Fruit fly (Drosophila melanogaster) whole organism, embryonic: ENCODE data around the gene cold.

ENCODE experiments used
- Atf3 ChIP-seq: fragments of 200-800 bp; sonication (Bioruptor generic); optimal IDR thresholded peaks from 3 replicates; lab custom pipeline; 2016; ENCODE audit warnings: missing biosample characterization, missing genetic modification characterization
- Bteb2 ChIP-seq: fragments of 200-800 bp; sonication (Bioruptor generic); optimal IDR thresholded peaks from 2 replicates; lab custom pipeline; 2016; ENCODE audit warnings: missing biosample characterization, missing genetic modification characterization
- CG10267 ChIP-seq: fragments of 200-800 bp; sonication (Bioruptor generic); optimal IDR thresholded peaks from 2 replicates; lab custom pipeline; 2018; ENCODE audit warnings: missing biosample characterization, mild to moderate bottlenecking, missing genetic modification characterization, moderate library complexity
- CG10979 ChIP-seq: fragments of 200-800 bp; sonication (Bioruptor generic); optimal IDR thresholded peaks from 2 replicates; lab custom pipeline; 2018; ENCODE audit warnings: missing biosample characterization, mild to moderate bottlenecking, missing genetic modification characterization, moderate library complexity
- CG11456 ChIP-seq: fragments of 200-800 bp; sonication (Bioruptor generic); IDR thresholded peaks from 3 replicates; pipeline ENCODE4 v1.3.6; 2022; ENCODE audit warnings: missing biosample characterization, missing genetic modification characterization
- CG12744 ChIP-seq: fragments of 200-800 bp; sonication (Bioruptor generic); optimal IDR thresholded peaks from 2 replicates; lab custom pipeline; 2016; ENCODE audit warnings: missing biosample characterization, missing genetic modification characterization
- CG14860 ChIP-seq: fragments of 200-800 bp; sonication (Bioruptor generic); IDR thresholded peaks from 3 replicates; pipeline ENCODE4 v1.3.6; 2022; ENCODE audit warnings: missing biosample characterization, missing genetic modification characterization; ENCODE audit not compliant: partially characterized antibody
- CG1603 ChIP-seq: fragments of 200-800 bp; sonication (Bioruptor generic); optimal IDR thresholded peaks from 2 replicates; lab custom pipeline; 2019; ENCODE audit warnings: missing biosample characterization, mild to moderate bottlenecking, missing genetic modification characterization, moderate library complexity
- CG1647 ChIP-seq: fragments of 200-800 bp; sonication (Bioruptor generic); optimal IDR thresholded peaks from 3 replicates; lab custom pipeline; 2016; ENCODE audit warnings: missing biosample characterization, missing genetic modification characterization
- CG17186 ChIP-seq: fragments of 200-800 bp; sonication (Bioruptor generic); optimal IDR thresholded peaks from 3 replicates; lab custom pipeline; 2017; ENCODE audit warnings: missing biosample characterization, missing genetic modification reagents, missing genetic modification characterization
- CG1792 ChIP-seq: fragments of 200-800 bp; sonication (Bioruptor generic); optimal IDR thresholded peaks from 2 replicates; lab custom pipeline; 2016; ENCODE audit warnings: missing biosample characterization, missing genetic modification characterization
- CG1832 ChIP-seq: fragments of 200-800 bp; sonication (Bioruptor generic); optimal IDR thresholded peaks from 2 replicates; lab custom pipeline; 2017; ENCODE audit warnings: missing biosample characterization, mild to moderate bottlenecking, missing genetic modification characterization, inconsistent platforms
- CG2116 ChIP-seq: fragments of 200-800 bp; sonication (Bioruptor generic); optimal IDR thresholded peaks from 3 replicates; lab custom pipeline; 2018; ENCODE audit warnings: missing biosample characterization, mild to moderate bottlenecking, missing genetic modification characterization
- CG2129 ChIP-seq: fragments of 200-800 bp; sonication (Bioruptor generic); IDR thresholded peaks from 2 replicates; pipeline ENCODE4 v1.3.6; 2022; ENCODE audit warnings: missing biosample characterization, missing genetic modification characterization; ENCODE audit not compliant: partially characterized antibody
- CG2875 ChIP-seq: fragments of 200-800 bp; sonication (Bioruptor generic); optimal IDR thresholded peaks from 2 replicates; lab custom pipeline; 2017; ENCODE audit warnings: missing biosample characterization, mild to moderate bottlenecking, missing genetic modification characterization, missing genetic modification reagents
- CG31388 ChIP-seq: fragments of 200-800 bp; sonication (Bioruptor generic); optimal IDR thresholded peaks from 2 replicates; lab custom pipeline; 2016; ENCODE audit warnings: missing biosample characterization, missing genetic modification characterization
- CG4424 ChIP-seq: fragments of 200-800 bp; sonication (Bioruptor generic); optimal IDR thresholded peaks from 3 replicates; lab custom pipeline; 2016; ENCODE audit warnings: missing biosample characterization, missing genetic modification characterization
- CG7928 ChIP-seq: fragments of 200-800 bp; sonication (Bioruptor generic); optimal IDR thresholded peaks from 2 replicates; lab custom pipeline; 2017; ENCODE audit warnings: missing biosample characterization, mild to moderate bottlenecking, missing genetic modification characterization
- CG8478 ChIP-seq: fragments of >200 bp; optimal IDR thresholded peaks from 2 replicates; lab custom pipeline; 2018
- CG9797 ChIP-seq: fragments of 200-800 bp; sonication (Bioruptor generic); optimal IDR thresholded peaks from 3 replicates; lab custom pipeline; 2018; ENCODE audit warnings: missing biosample characterization, mild to moderate bottlenecking, missing genetic modification characterization
- Deaf1 ChIP-seq: fragments of 200-800 bp; optimal IDR thresholded peaks from 3 replicates; lab custom pipeline; 2019; ENCODE audit warnings: missing biosample characterization, mild to moderate bottlenecking, missing genetic modification characterization, moderate library complexity
- Dfd ChIP-seq, 2 experiments: fragments of >200 bp; optimal IDR thresholded peaks; 2 replicates each; lab custom pipeline; 2017; ENCODE audit warnings: missing biosample characterization in 2 of 2, missing genetic modification characterization in 2 of 2
- Dip2 ChIP-seq: fragments of 200-800 bp; sonication (Bioruptor generic); IDR thresholded peaks from 2 replicates; pipeline ENCODE4 v1.3.6; 2022; ENCODE audit warnings: missing biosample characterization, missing genetic modification characterization
- Eip74EF ChIP-seq, 2 experiments: fragments of 200-800 bp in 1 of 2; fragments of >200 bp in 1 of 2; sonication (Bioruptor generic) in 1 of 2; optimal IDR thresholded peaks; 2 replicates each; lab custom pipeline; 2017 to 2019; ENCODE audit warnings: missing biosample characterization in 2 of 2, missing genetic modification characterization in 2 of 2, mild to moderate bottlenecking in 1 of 2, moderate library complexity in 1 of 2
- Ets65A ChIP-seq: fragments of 200-800 bp; sonication (Bioruptor generic); peaks from one replicate; lab custom pipeline; 2016; ENCODE audit warnings: missing biosample characterization, missing genetic modification characterization
- Fer1 ChIP-seq: fragments of 200-800 bp; sonication (Bioruptor generic); optimal IDR thresholded peaks from 2 replicates; lab custom pipeline; 2017; ENCODE audit warnings: missing biosample characterization, mild to moderate bottlenecking, missing genetic modification characterization
- H15 ChIP-seq: fragments of 200-800 bp; sonication (Bioruptor generic); IDR thresholded peaks from 3 replicates; pipeline ENCODE4 v1.3.6; 2022; ENCODE audit warnings: missing biosample characterization, missing genetic modification characterization
- HLH3B ChIP-seq: fragments of 200-800 bp; sonication (Bioruptor generic); IDR thresholded peaks from 2 replicates; pipeline ENCODE4 v1.3.6; 2022; ENCODE audit warnings: missing biosample characterization, missing genetic modification characterization
- Med ChIP-seq: fragments of 200-800 bp; sonication (Bioruptor generic); peaks from one replicate; lab custom pipeline; 2016; ENCODE audit warnings: missing biosample characterization, missing genetic modification characterization, mild to moderate bottlenecking, inconsistent platforms, moderate library complexity
- Nf-YB ChIP-seq: fragments of 200-800 bp; sonication (Bioruptor generic); optimal IDR thresholded peaks from 3 replicates; lab custom pipeline; 2019; ENCODE audit warnings: missing biosample characterization, mild to moderate bottlenecking, missing genetic modification characterization, moderate library complexity
- Nf-YC ChIP-seq: fragments of 200-800 bp; optimal IDR thresholded peaks from 3 replicates; lab custom pipeline; 2019; ENCODE audit warnings: missing biosample characterization, mild to moderate bottlenecking, missing genetic modification characterization, moderate library complexity
- Opbp ChIP-seq: fragments of 200-800 bp; sonication (Bioruptor generic); IDR thresholded peaks from 3 replicates; pipeline ENCODE4 v1.3.6; 2022; ENCODE audit warnings: missing biosample characterization, missing genetic modification characterization; ENCODE audit not compliant: partially characterized antibody
- Sin3A ChIP-seq: fragments of >200 bp; optimal IDR thresholded peaks from 2 replicates; lab custom pipeline; 2018
- amos ChIP-seq: fragments of 200-800 bp; sonication (Bioruptor generic); IDR thresholded peaks from 2 replicates; pipeline ENCODE4 v1.3.6; 2022; ENCODE audit warnings: missing biosample characterization, missing genetic modification characterization; ENCODE audit not compliant: partially characterized antibody
- bsh ChIP-seq, 2 experiments: fragments of 200-800 bp; sonication (Bioruptor generic); optimal IDR thresholded peaks; 2 replicates each; lab custom pipeline; 2017 to 2018; ENCODE audit warnings: mild to moderate bottlenecking in 2 of 2, missing biosample characterization in 2 of 2, missing genetic modification characterization in 2 of 2, moderate library complexity in 1 of 2
- cg ChIP-seq: fragments of 200-800 bp; sonication (Bioruptor generic); optimal IDR thresholded peaks from 3 replicates; lab custom pipeline; 2019; ENCODE audit warnings: missing biosample characterization, mild to moderate bottlenecking, missing genetic modification characterization, moderate library complexity
- chinmo ChIP-seq: fragments of 200-800 bp; sonication (Bioruptor generic); IDR thresholded peaks from 4 replicates; pipeline ENCODE4 v1.3.6; 2022; ENCODE audit warnings: missing biosample characterization, missing genetic modification characterization; ENCODE audit not compliant: partially characterized antibody
- crp ChIP-seq, 2 experiments: fragments of 200-800 bp; sonication (Bioruptor generic); optimal IDR thresholded peaks; 2 replicates in 1 of 2; 3 replicates in 1 of 2; lab custom pipeline; 2017; ENCODE audit warnings: missing biosample characterization in 2 of 2, missing genetic modification characterization in 2 of 2, mild to moderate bottlenecking in 1 of 2, moderate library complexity in 1 of 2
- da ChIP-seq: fragments of 200-800 bp; sonication (Bioruptor generic); optimal IDR thresholded peaks from 2 replicates; lab custom pipeline; 2016; ENCODE audit warnings: missing biosample characterization, missing genetic modification characterization
- inv ChIP-seq: fragments of 200-800 bp; sonication (Bioruptor generic); IDR thresholded peaks from 2 replicates; pipeline ENCODE4 v1.3.6; 2022; ENCODE audit warnings: missing biosample characterization, missing genetic modification characterization; ENCODE audit not compliant: partially characterized antibody
- knrl ChIP-seq: fragments of 200-800 bp; sonication (Bioruptor generic); IDR thresholded peaks from 3 replicates; pipeline ENCODE4 v1.3.6; 2022; ENCODE audit warnings: missing biosample characterization, missing genetic modification characterization; ENCODE audit not compliant: partially characterized antibody
- nerfin-2 ChIP-seq: fragments of 200-800 bp; sonication (Bioruptor generic); IDR thresholded peaks from 2 replicates; pipeline ENCODE4 v1.3.6; 2022; ENCODE audit warnings: missing biosample characterization, missing genetic modification characterization; ENCODE audit not compliant: partially characterized antibody
- repo ChIP-seq: fragments of 200-800 bp; sonication (Bioruptor generic); optimal IDR thresholded peaks from 2 replicates; lab custom pipeline; 2016; ENCODE audit warnings: missing biosample characterization, missing genetic modification characterization
- sens ChIP-seq: fragments of 200-800 bp; sonication (Bioruptor generic); peaks from one replicate; lab custom pipeline; 2016; ENCODE audit warnings: missing biosample characterization, missing genetic modification characterization
- tgo ChIP-seq: fragments of 200-800 bp; sonication (Bioruptor generic); IDR thresholded peaks from 3 replicates; pipeline ENCODE4 v1.3.6; 2022; ENCODE audit warnings: missing biosample characterization, missing genetic modification characterization
- wek ChIP-seq: fragments of 200-800 bp; sonication (Bioruptor generic); optimal IDR thresholded peaks from 3 replicates; lab custom pipeline; 2018; ENCODE audit warnings: missing biosample characterization, mild to moderate bottlenecking, missing genetic modification characterization, moderate library complexity

cold gene

dm6 chr2L:544444-545179, 29.5 kb upstream of the cold start, which contains the start of the genes Spp and nAChRbeta3 (continued):
- TF ChIP-seq CG2116 (GFP tag; lab: Kevin White, UChicago) (peak; percentile 68), CG1603 (tag; lab: Kevin White, UChicago) (peak; percentile 74), amos (peak; percentile 69; the same call in 1 of the 2 replicates), Med (GFP tag; lab: Kevin White, UChicago) (peak; percentile 76), Opbp (GFP tag; lab: Robert Waterston, UW) (peak; percentile 62; the same call in 1 of the 3 replicates), CG4424 (GFP tag; lab: Kevin White, UChicago) (no peak), Sin3A (lab: Kevin White, UChicago) (peak; percentile 10), Bteb2 (no peak), CG31388 (GFP tag; lab: Kevin White, UChicago) (no peak), nerfin-2 (GFP tag; lab: Robert Waterston, UW) (peak; percentile 51; the same call in 1 of the 2 replicates), inv (peak; percentile 22; the same call in 1 of the 2 replicates), CG9797 (GFP tag; lab: Kevin White, UChicago) (peak; percentile 79), wek (GFP tag; lab: Kevin White, UChicago) (no peak), CG2129 (GFP tag; lab: Robert Waterston, UW) (0 out of 2 replicates have a peak, but pooled peaks have one; percentile 14), CG10267 (tag; lab: Kevin White, UChicago) (no peak), sens (GFP tag; lab: Kevin White, UChicago) (peak; percentile 87), Dip2 (GFP tag; lab: Robert Waterston, UW) (no peak), chinmo (GFP tag; lab: Robert Waterston, UW) (peak; percentile 59; the same call in 1 of the 4 replicates), CG17186 (GFP tag; lab: Kevin White, UChicago) (peak; percentile 83), Eip74EF (GFP tag; optimal IDR thresholded peaks at IDR 0.05; lab: Kevin White, UChicago) (no peak)

- TF ChIP-seq Deaf1 (tag; lab: Kevin White, UChicago) (peak; percentile 33), CG2875 (GFP tag; lab: Kevin White, UChicago) (no peak), cg (GFP tag; lab: Kevin White, UChicago) (peak; percentile 36), chinmo (GFP tag; lab: Robert Waterston, UW) (0 out of 4 replicates have a peak, but pooled peaks have one; percentile 13), Nf-YC (peak; percentile 96), CG1832 (GFP tag; lab: Kevin White, UChicago) (peak; percentile 18), Nf-YB (GFP tag; lab: Kevin White, UChicago) (peak; percentile 93), Ets65A (peak; percentile 61), Atf3 (GFP tag; lab: Kevin White, UChicago) (no peak)
Observed at dm6 chr2L:547978-548377, 26.1 kb upstream of the cold start.

- TF ChIP-seq CG12744 = no peak
- TF ChIP-seq crp (GFP tag; optimal IDR thresholded peaks at IDR 0.05; lab: Kevin White, UChicago) = no peak
- TF ChIP-seq knrl (GFP tag; lab: Robert Waterston, UW) = no peak
- TF ChIP-seq CG10979 (tag; lab: Kevin White, UChicago) = no peak
- no peak for TF ChIP-seq CG1792 (GFP tag; lab: Kevin White, UChicago)
- no peak for TF ChIP-seq CG2875 (GFP tag; lab: Kevin White, UChicago)
- TF ChIP-seq CG1647 (GFP tag; lab: Kevin White, UChicago) = no peak
- no peak for TF ChIP-seq CG11456 (GFP tag; lab: Robert Waterston, UW)
- TF ChIP-seq Fer1 (GFP tag; lab: Kevin White, UChicago) = no peak
- peak; percentile 73 for TF ChIP-seq CG14860 (GFP tag; lab: Robert Waterston, UW)
- no peak for TF ChIP-seq Dfd (GFP tag; optimal IDR thresholded peaks at IDR 0.05; lab: Kevin White, UChicago)
- TF ChIP-seq H15 = 0 out of 3 replicates have a peak, but pooled peaks have one; percentile 12
- no peak for TF ChIP-seq tgo (GFP tag; lab: Robert Waterston, UW)
- TF ChIP-seq CG8478 (lab: Kevin White, UChicago) = no peak
- no peak for TF ChIP-seq Nf-YB (GFP tag; lab: Kevin White, UChicago)
- no peak for TF ChIP-seq da (GFP tag; lab: Kevin White, UChicago)
- TF ChIP-seq CG7928 (GFP tag; lab: Kevin White, UChicago) = no peak
- TF ChIP-seq repo (GFP tag; lab: Kevin White, UChicago) = no peak
- no peak for TF ChIP-seq bsh (GFP tag; optimal IDR thresholded peaks at IDR 0.05; lab: Kevin White, UChicago)
- no peak for TF ChIP-seq HLH3B (GFP tag; lab: Robert Waterston, UW)
Observed at dm6 chr2L:549637-550036, 24.5 kb upstream of the cold start.
